Worm (Caenorhabditis elegans): ENCODE measurements around the gene aptf-3.

DNA sequence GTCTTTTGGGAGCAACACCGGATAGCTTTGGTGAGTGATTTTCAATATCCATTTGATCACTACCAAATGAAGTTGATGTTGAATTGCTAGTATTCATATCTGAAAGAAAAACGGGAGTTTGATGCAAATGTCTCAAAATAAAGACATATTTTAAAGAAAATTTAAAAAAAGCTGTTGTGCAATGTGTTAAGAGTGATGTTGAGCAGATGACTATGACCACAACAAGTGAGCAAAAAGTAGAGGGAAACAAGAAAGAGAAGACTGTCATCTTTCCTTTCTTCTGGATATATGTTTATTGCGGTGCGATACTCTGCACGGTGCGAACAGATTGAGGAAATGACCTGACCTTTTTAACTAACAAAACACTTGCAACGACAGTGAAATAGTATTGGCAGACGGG, 29.4 kb downstream of the aptf-3 start, which contains the start of gene T22C8.4:
- TF ChIP-seq T22C8.4 (GFP tag; IDR thresholded peaks at IDR 0.05) (no peak), cog-1 (tag; optimal IDR thresholded peaks at IDR 0.05) (no peak), med-1 (GFP tag; optimal IDR thresholded peaks at IDR 0.05; ENCODE audit: insufficient read depth) (no peak), flt-1 (GFP tag; IDR thresholded peaks at IDR 0.05) (no peak), ztf-29 (GFP tag; IDR thresholded peaks at IDR 0.05) (no peak), klf-2 (GFP tag; conservative IDR thresholded peaks at IDR 0.05) (no peak), tab-1 (GFP tag; IDR thresholded peaks at IDR 0.05) (no peak), ref-1 (GFP tag; conservative IDR thresholded peaks at IDR 0.05) (no peak)

Measured in whole organism, midembryonic.